Fruit fly (Drosophila melanogaster): ENCODE measurements around the gene CG13876.
A peak's percentile ranks its signal among the peaks of the same experiment; 100 is the strongest.

Gene CG13876

DNA sequence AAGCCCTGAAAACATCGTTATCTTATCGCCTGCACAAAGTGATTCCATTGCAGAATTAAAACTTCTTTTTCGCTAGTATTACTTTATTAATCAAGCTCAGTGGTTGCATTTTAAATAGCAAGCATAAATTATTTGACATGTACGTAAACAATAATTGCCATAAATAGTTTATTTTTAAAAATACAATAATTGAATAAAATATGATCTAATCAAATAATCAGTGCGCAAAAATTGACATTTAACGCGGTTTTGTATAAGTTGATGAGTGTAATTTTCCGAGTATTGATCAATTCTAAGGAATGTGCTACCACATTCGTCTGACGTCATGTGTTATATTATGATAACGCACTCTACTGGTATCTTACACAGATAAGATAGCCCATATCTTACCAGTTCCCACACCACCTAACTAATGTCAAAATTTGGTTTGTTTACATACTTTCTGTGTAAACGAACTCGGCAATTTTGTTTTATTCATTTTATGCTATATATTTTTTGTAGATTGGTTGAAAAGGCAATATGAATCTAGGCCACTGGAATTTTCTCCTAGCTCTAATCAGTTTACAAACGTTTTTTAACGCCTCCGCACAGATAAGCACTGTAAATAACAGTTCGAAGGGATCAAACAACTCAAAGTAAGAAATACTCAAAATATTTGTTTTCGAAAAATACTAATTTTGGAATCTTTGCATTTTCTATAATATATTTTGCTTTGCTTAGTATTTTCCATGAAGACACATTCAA lies 41.7 kb downstream of the CG13876 start, which contains the start of gene mthl14:
mthl14 (plus strand) TSS at position 10 of the 744 bp plus-strand sequence.
- TF ChIP-seq CG8119 (GFP tag; IDR thresholded peaks at IDR 0.05) (no peak), Hr38 (GFP tag; optimal IDR thresholded peaks at IDR 0.05) (no peak), Met (GFP tag; optimal IDR thresholded peaks at IDR 0.05) (no peak), fkh (GFP tag; optimal IDR thresholded peaks at IDR 0.05) (peak; percentile 79), CG10669 (GFP tag; optimal IDR thresholded peaks at IDR 0.05) (no peak), esn (GFP tag; optimal IDR thresholded peaks at IDR 0.05) (no peak), topi (GFP tag; optimal IDR thresholded peaks at IDR 0.05) (no peak), vri (GFP tag; optimal IDR thresholded peaks at IDR 0.05) (no peak)

DNA sequence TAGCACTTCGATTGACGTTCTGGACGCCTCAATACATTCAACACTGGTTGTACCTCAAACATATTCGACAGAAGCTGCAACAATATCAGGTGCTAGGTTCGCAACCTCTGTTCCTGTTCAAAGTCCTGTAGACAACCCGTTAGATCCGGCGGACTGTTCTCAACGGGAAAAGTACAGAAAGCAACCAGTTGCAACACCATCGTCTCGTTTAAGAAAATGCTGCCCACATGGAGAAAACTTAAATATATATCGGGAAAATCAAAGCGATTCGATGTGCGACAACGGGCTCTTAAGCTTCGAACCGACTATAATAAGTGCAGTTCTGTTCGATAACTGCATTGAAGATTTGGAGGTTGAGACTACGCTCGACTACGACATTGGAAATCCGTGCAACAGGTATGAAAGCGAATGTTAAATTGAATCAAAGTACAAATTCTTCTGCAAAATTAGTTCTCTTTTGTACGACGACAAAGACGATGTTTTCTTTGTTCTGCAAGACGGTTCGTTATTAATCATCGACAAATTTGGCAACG lies 42.4 kb downstream of the CG13876 start:
- no peak for TF ChIP-seq CG11294 (GFP tag; IDR thresholded peaks at IDR 0.05)

Data from whole organism, prepupa.